Fruit fly (Drosophila melanogaster) whole organism, embryonic: Measurements from ENCODE around the gene CG12728.

Experiments used
- ATbp ChIP-seq: fragments of 200-800 bp; sonication (Bioruptor generic); optimal IDR thresholded peaks from 2 replicates; lab custom pipeline; 2017; ENCODE audit warnings: missing biosample characterization, mild to moderate bottlenecking, missing genetic modification characterization, missing genetic modification reagents
- Asciz ChIP-seq: fragments of 200-800 bp; sonication (Bioruptor generic); optimal IDR thresholded peaks from 2 replicates; lab custom pipeline; 2017; ENCODE audit warnings: missing biosample characterization, mild to moderate bottlenecking, missing genetic modification characterization, missing genetic modification reagents
- CG3995 ChIP-seq: fragments of 200-800 bp; sonication (Bioruptor generic); optimal IDR thresholded peaks from 3 replicates; lab custom pipeline; 2016; ENCODE audit warnings: missing biosample characterization, missing genetic modification characterization
- CG43689 ChIP-seq: fragments of 200-800 bp; sonication (Bioruptor generic); IDR thresholded peaks from 2 replicates; pipeline ENCODE4 v1.3.6; 2022; ENCODE audit warnings: missing biosample characterization, missing genetic modification characterization
- CG6854 ChIP-seq: fragments of 200-800 bp; sonication (Bioruptor generic); optimal IDR thresholded peaks from 3 replicates; lab custom pipeline; 2017; ENCODE audit warnings: missing biosample characterization, mild to moderate bottlenecking, missing genetic modification characterization
- Chrac-16 ChIP-seq: fragments of 200-800 bp; sonication (Bioruptor generic); optimal IDR thresholded peaks from 3 replicates; lab custom pipeline; 2016; ENCODE audit warnings: missing biosample characterization, missing genetic modification characterization
- bigmax ChIP-seq: fragments of 200-800 bp; sonication (Bioruptor generic); optimal IDR thresholded peaks from 2 replicates; lab custom pipeline; 2018; ENCODE audit warnings: missing biosample characterization, mild to moderate bottlenecking, missing genetic modification characterization
- ewg ChIP-seq: fragments of 200-800 bp; sonication (Bioruptor generic); optimal IDR thresholded peaks from 3 replicates; lab custom pipeline; 2017; ENCODE audit warnings: mild to moderate bottlenecking, missing biosample characterization, missing genetic modification reagents, missing genetic modification characterization

- TF ChIP-seq Asciz (no peak), ATbp (no peak), Chrac-16 (GFP tag; lab: Kevin White, UChicago) (no peak), ewg (GFP tag; lab: Kevin White, UChicago) (no peak), bigmax (no peak), CG6854 (no peak), CG3995 (GFP tag; lab: Kevin White, UChicago) (no peak), CG43689 (GFP tag; lab: Robert Waterston, UW) (no peak)
Measured at dm6 chrX:5952265-5952664, 9.9 kb downstream of the CG12728 start, which contains the start of gene CG6048.
